Fruit fly (Drosophila melanogaster) whole organism: ENCODE measurements around the gene Pak.

ENCODE experiments used
- CG8478 ChIP-seq: fragments of >200 bp; optimal IDR thresholded peaks from 2 replicates; lab custom pipeline; 2018; ENCODE audit warnings: inconsistent platforms
- Dll ChIP-seq: fragments of >200 bp; optimal IDR thresholded peaks from 2 replicates; lab custom pipeline; 2017
- EcR ChIP-seq, 2 experiments: fragments of >200 bp; optimal IDR thresholded peaks; 2 replicates each; lab custom pipeline; 2017; ENCODE audit warnings: missing biosample characterization in 2 of 2, missing genetic modification characterization in 2 of 2, missing genetic modification reagents in 2 of 2
- pan ChIP-seq: fragments of >200 bp; optimal IDR thresholded peaks from 2 replicates; lab custom pipeline; 2017
- psq ChIP-seq: fragments of >200 bp; optimal IDR thresholded peaks from 2 replicates; lab custom pipeline; 2017
- usp ChIP-seq: fragments of >200 bp; optimal IDR thresholded peaks from 2 replicates; lab custom pipeline; 2017; ENCODE audit warnings: missing biosample characterization, missing genetic modification characterization, mixed read lengths

Gene Pak

dm6 chr3R:6382733-6383465, 32.2 kb downstream of the Pak start, which contains the start of gene gzl:
Gene gzl, plus strand, starts transcription at chr3R:6382914.
- peak; percentile 50 for TF ChIP-seq CG8478 (lab: Kevin White, UChicago)
- TF ChIP-seq usp (GFP tag; lab: Kevin White, UChicago) = no peak

- no peak for TF ChIP-seq EcR (GFP tag; optimal IDR thresholded peaks at IDR 0.05; lab: Kevin White, UChicago)
- no peak for TF ChIP-seq CG8478 (lab: Kevin White, UChicago)
- TF ChIP-seq psq (lab: Kevin White, UChicago) = no peak
- no peak for TF ChIP-seq pan (lab: Kevin White, UChicago)
- no peak for TF ChIP-seq Dll (lab: Kevin White, UChicago)
These were observed 32.7 kb downstream of the Pak start for dm6 chr3R:6383466-6383769.

dm6 chr3R:6388414-6388830, 37.7 kb downstream of the Pak start:
- TF ChIP-seq Dll (lab: Kevin White, UChicago) (no peak), usp (GFP tag; lab: Kevin White, UChicago) (no peak), CG8478 (lab: Kevin White, UChicago) (no peak), EcR (GFP tag; optimal IDR thresholded peaks at IDR 0.05; lab: Kevin White, UChicago) (no peak), pan (lab: Kevin White, UChicago) (no peak)

- no peak for TF ChIP-seq Dll (lab: Kevin White, UChicago)
- no peak for TF ChIP-seq EcR (GFP tag; optimal IDR thresholded peaks at IDR 0.05; lab: Kevin White, UChicago)
- no peak for TF ChIP-seq CG8478 (lab: Kevin White, UChicago)
- no peak for TF ChIP-seq usp (GFP tag; lab: Kevin White, UChicago)
- TF ChIP-seq pan (lab: Kevin White, UChicago) = no peak
- TF ChIP-seq psq (lab: Kevin White, UChicago) = no peak
These were observed 43.0 kb downstream of the Pak start for dm6 chr3R:6393515-6394246.

dm6 chr3R:6394247-6394522, 43.5 kb downstream of the Pak start:
- TF ChIP-seq pan (lab: Kevin White, UChicago) = no peak
- no peak for TF ChIP-seq usp (GFP tag; lab: Kevin White, UChicago)
- no peak for TF ChIP-seq CG8478 (lab: Kevin White, UChicago)
- TF ChIP-seq Dll (lab: Kevin White, UChicago) = no peak
- no peak for TF ChIP-seq EcR (GFP tag; optimal IDR thresholded peaks at IDR 0.05; lab: Kevin White, UChicago)
- TF ChIP-seq psq (lab: Kevin White, UChicago) = no peak

- TF ChIP-seq EcR (GFP tag; optimal IDR thresholded peaks at IDR 0.05; lab: Kevin White, UChicago) (peak in 1 of 2 experiments; percentile 41), Dll (lab: Kevin White, UChicago) (no peak)
These were observed 45.0 kb downstream of the Pak start for dm6 chr3R:6395572-6396295.

dm6 chr3R:6396613-6397012, 45.9 kb downstream of the Pak start:
- no peak for TF ChIP-seq CG8478 (lab: Kevin White, UChicago)
- TF ChIP-seq EcR (GFP tag; optimal IDR thresholded peaks at IDR 0.05; lab: Kevin White, UChicago) = no peak
- no peak for TF ChIP-seq pan (lab: Kevin White, UChicago)
- no peak for TF ChIP-seq Dll (lab: Kevin White, UChicago)
- no peak for TF ChIP-seq psq (lab: Kevin White, UChicago)
- no peak for TF ChIP-seq usp (GFP tag; lab: Kevin White, UChicago)

dm6 chr3R:6397611-6398092, 47.0 kb downstream of the Pak start:
- TF ChIP-seq EcR (GFP tag; optimal IDR thresholded peaks at IDR 0.05; lab: Kevin White, UChicago) = no peak
- TF ChIP-seq Dll (lab: Kevin White, UChicago) = no peak
- no peak for TF ChIP-seq psq (lab: Kevin White, UChicago)
- no peak for TF ChIP-seq pan (lab: Kevin White, UChicago)
- TF ChIP-seq usp (GFP tag; lab: Kevin White, UChicago) = no peak
- no peak for TF ChIP-seq CG8478 (lab: Kevin White, UChicago)

- TF ChIP-seq Dll (lab: Kevin White, UChicago) = no peak
These were observed 48.6 kb downstream of the Pak start for dm6 chr3R:6399289-6399688.

dm6 chr3R:6399752-6400151, 49.1 kb downstream of the Pak start:
- TF ChIP-seq psq (lab: Kevin White, UChicago) (no peak), Dll (lab: Kevin White, UChicago) (no peak), pan (lab: Kevin White, UChicago) (no peak), EcR (GFP tag; optimal IDR thresholded peaks at IDR 0.05; lab: Kevin White, UChicago) (no peak), CG8478 (lab: Kevin White, UChicago) (no peak), usp (GFP tag; lab: Kevin White, UChicago) (no peak)

- no peak for TF ChIP-seq Dll (lab: Kevin White, UChicago)
These were observed 50.2 kb downstream of the Pak start for dm6 chr3R:6400710-6401521.
